Worm (Caenorhabditis elegans) whole organism, L1 larva: ENCODE data around the gene T26C5.3.

ENCODE experiments used
- C04F5.9 ChIP-seq: sonication (generic microtip); optimal IDR thresholded peaks from 2 replicates; lab custom pipeline; 2016; ENCODE audit warnings: missing genetic modification characterization, missing compliant biosample characterization
- F16B12.6 ChIP-seq: fragments of 150-350 bp; optimal IDR thresholded peaks from 2 replicates; lab custom pipeline; 2014; ENCODE audit warnings: missing biosample characterization, missing genetic modification characterization
- aha-1 ChIP-seq: fragments of 150-350 bp; optimal IDR thresholded peaks from 2 replicates; lab custom pipeline; 2014; ENCODE audit warnings: missing biosample characterization, missing genetic modification characterization
- alr-1 ChIP-seq: fragments of 200-800 bp; sonication (Bioruptor generic); optimal IDR thresholded peaks from 2 replicates; lab custom pipeline; 2018; ENCODE audit warnings: borderline replicate concordance, mild to moderate bottlenecking, missing genetic modification characterization, missing compliant biosample characterization
- blmp-1 ChIP-seq: fragments of 150-350 bp; optimal IDR thresholded peaks from 2 replicates; lab custom pipeline; 2014; ENCODE audit warnings: missing biosample characterization, missing genetic modification characterization
- dpl-1 ChIP-seq, 3 experiments: fragments of 150-350 bp in 2 of 3; sonication (generic microtip) in 1 of 3; optimal IDR thresholded peaks; 2 replicates each; lab custom pipeline; 2014 to 2017; ENCODE audit warnings: missing biosample characterization in 3 of 3, missing genetic modification characterization in 3 of 3, missing genetic modification reagents in 3 of 3
- dsc-1 ChIP-seq: sonication (generic microtip); optimal IDR thresholded peaks from 2 replicates; lab custom pipeline; 2016; ENCODE audit warnings: mild to moderate bottlenecking, missing genetic modification characterization, missing compliant biosample characterization
- efl-1 ChIP-seq, 4 experiments: fragments of 150-350 bp; optimal IDR thresholded peaks in 3 of 4; peaks in 1 of 4; 1 replicate in 1 of 4; 2 replicates in 3 of 4; lab custom pipeline; 2014; ENCODE audit warnings: missing biosample characterization in 2 of 4, missing genetic modification characterization in 2 of 4, missing genetic modification reagents in 2 of 4
- efl-3 ChIP-seq: fragments of 200-800 bp; sonication (Bioruptor generic); optimal IDR thresholded peaks from 2 replicates; lab custom pipeline; 2018; ENCODE audit warnings: mild to moderate bottlenecking, missing genetic modification characterization, missing compliant biosample characterization
- egl-27 ChIP-seq, 2 experiments: fragments of 150-350 bp in 1 of 2; sonication (generic microtip); optimal IDR thresholded peaks; 3 replicates each; lab custom pipeline; 2017 to 2018; ENCODE audit warnings: missing biosample characterization in 2 of 2, missing genetic modification characterization in 2 of 2, missing genetic modification reagents in 2 of 2
- elt-2 ChIP-seq: sonication (generic microtip); optimal IDR thresholded peaks from 2 replicates; lab custom pipeline; 2016; ENCODE audit warnings: missing genetic modification characterization, mild to moderate bottlenecking, inconsistent platforms, missing compliant biosample characterization, missing genetic modification reagents
- elt-3 ChIP-seq, 6 experiments: fragments of 150-350 bp in 1 of 6; sonication (generic microtip); optimal IDR thresholded peaks; 2 replicates each; lab custom pipeline; 2017 to 2018; ENCODE audit warnings: missing biosample characterization in 6 of 6, missing genetic modification characterization in 6 of 6, inconsistent platforms in 1 of 6
- fkh-4 ChIP-seq: sonication (generic microtip); optimal IDR thresholded peaks from 2 replicates; lab custom pipeline; 2016; ENCODE audit warnings: missing compliant biosample characterization, missing genetic modification characterization, borderline replicate concordance
- grh-1 ChIP-seq: fragments of 200-800 bp; sonication (Bioruptor generic); IDR thresholded peaks from 2 replicates; pipeline ENCODE4 v1.3.6; 2022; ENCODE audit warnings: missing genetic modification reagents, missing genetic modification characterization, missing compliant biosample characterization
- jun-1 ChIP-seq: fragments of 150-350 bp; optimal IDR thresholded peaks from 2 replicates; lab custom pipeline; 2014; ENCODE audit warnings: missing biosample characterization, missing genetic modification reagents, missing genetic modification characterization
- lin-14 ChIP-seq: fragments of 200-800 bp; sonication (Bioruptor generic); optimal IDR thresholded peaks from 2 replicates; lab custom pipeline; 2018; ENCODE audit warnings: mild to moderate bottlenecking, missing genetic modification characterization, moderate library complexity, missing compliant biosample characterization
- lin-35 ChIP-seq, 2 experiments: fragments of 150-350 bp; optimal IDR thresholded peaks; 2 replicates each; lab custom pipeline; 2014; ENCODE audit warnings: missing biosample characterization in 2 of 2, missing genetic modification characterization in 2 of 2, missing genetic modification reagents in 2 of 2
- lin-39 ChIP-seq: fragments of 150-350 bp; optimal IDR thresholded peaks from 2 replicates; lab custom pipeline; 2014; ENCODE audit warnings: missing biosample characterization, missing genetic modification reagents, missing genetic modification characterization
- lir-3 ChIP-seq: sonication (generic microtip); optimal IDR thresholded peaks from 2 replicates; lab custom pipeline; 2016; ENCODE audit warnings: mild to moderate bottlenecking, missing genetic modification characterization, moderate library complexity, missing compliant biosample characterization; ENCODE audit not compliant: poor library complexity
- mef-2 ChIP-seq: fragments of 150-350 bp; optimal IDR thresholded peaks from 2 replicates; lab custom pipeline; 2014; ENCODE audit warnings: missing biosample characterization, missing genetic modification characterization
- mep-1 ChIP-seq: fragments of 150-350 bp; optimal IDR thresholded peaks from 2 replicates; lab custom pipeline; 2014; ENCODE audit warnings: missing biosample characterization, missing genetic modification characterization
- nhr-20 ChIP-seq: sonication (generic microtip); optimal IDR thresholded peaks from 2 replicates; lab custom pipeline; 2016; ENCODE audit warnings: mild to moderate bottlenecking, missing genetic modification characterization, missing compliant biosample characterization
- nhr-237 ChIP-seq: fragments of 150-350 bp; optimal IDR thresholded peaks from 2 replicates; lab custom pipeline; 2014; ENCODE audit warnings: missing biosample characterization, missing genetic modification characterization
- nhr-28 ChIP-seq: fragments of 150-350 bp; optimal IDR thresholded peaks from 2 replicates; lab custom pipeline; 2014; ENCODE audit warnings: missing biosample characterization, missing genetic modification characterization
- nhr-71 ChIP-seq: sonication (generic microtip); optimal IDR thresholded peaks from 2 replicates; lab custom pipeline; 2016; ENCODE audit warnings: mild to moderate bottlenecking, missing genetic modification characterization, moderate library complexity, missing compliant biosample characterization
- nhr-84 ChIP-seq: sonication (generic microtip); optimal IDR thresholded peaks from 2 replicates; lab custom pipeline; 2017; ENCODE audit warnings: missing biosample characterization, missing genetic modification characterization
- pag-3 ChIP-seq: sonication (generic microtip); optimal IDR thresholded peaks from 2 replicates; lab custom pipeline; 2017; ENCODE audit warnings: missing genetic modification characterization, mild to moderate bottlenecking, missing compliant biosample characterization, antibody characterized with exemption, borderline replicate concordance; ENCODE audit not compliant: insufficient read depth
- rnt-1 ChIP-seq: sonication (generic microtip); optimal IDR thresholded peaks from 2 replicates; lab custom pipeline; 2016; ENCODE audit warnings: mild to moderate bottlenecking, missing genetic modification characterization, moderate library complexity, missing compliant biosample characterization
- skn-1 ChIP-seq: fragments of 150-350 bp; optimal IDR thresholded peaks from 2 replicates; lab custom pipeline; 2014; ENCODE audit warnings: missing biosample characterization, missing genetic modification characterization
- snpc-4 ChIP-seq: fragments of 150-350 bp; optimal IDR thresholded peaks from 2 replicates; lab custom pipeline; 2014; ENCODE audit warnings: missing biosample characterization, missing genetic modification characterization
- sup-37 ChIP-seq: fragments of 200-800 bp; sonication (Bioruptor generic); optimal IDR thresholded peaks from 2 replicates; lab custom pipeline; 2018; ENCODE audit warnings: mild to moderate bottlenecking, missing genetic modification characterization, missing compliant biosample characterization
- tbx-2 ChIP-seq: sonication (generic microtip); optimal IDR thresholded peaks from 2 replicates; lab custom pipeline; 2016; ENCODE audit warnings: missing genetic modification characterization, missing compliant biosample characterization
- unc-130 ChIP-seq: fragments of 150-350 bp; optimal IDR thresholded peaks from 2 replicates; lab custom pipeline; 2017; ENCODE audit warnings: missing biosample characterization, missing genetic modification characterization, inconsistent platforms
- unc-30 ChIP-seq: sonication (generic microtip); optimal IDR thresholded peaks from 2 replicates; lab custom pipeline; 2017; ENCODE audit warnings: missing biosample characterization, missing genetic modification characterization
- unc-98 ChIP-seq: fragments of 200-800 bp; sonication (Bioruptor generic); IDR thresholded peaks from 2 replicates; pipeline ENCODE4 v1.3.6; 2022; ENCODE audit warnings: missing genetic modification characterization, missing compliant biosample characterization
- vab-15 ChIP-seq: sonication (generic microtip); optimal IDR thresholded peaks from 2 replicates; lab custom pipeline; 2017; ENCODE audit warnings: missing genotype, mild to moderate bottlenecking, missing genetic modification characterization, missing compliant biosample characterization
- xbp-1 ChIP-seq: sonication (generic microtip); optimal IDR thresholded peaks from 2 replicates; lab custom pipeline; 2016; ENCODE audit warnings: missing genetic modification characterization, missing compliant biosample characterization
- ztf-11 ChIP-seq, 2 experiments: sonication (generic microtip); optimal IDR thresholded peaks; 2 replicates each; lab custom pipeline; 2016 to 2017; ENCODE audit warnings: missing genetic modification characterization in 2 of 2, missing biosample characterization in 1 of 2, missing compliant biosample characterization in 1 of 2
- ztf-4 ChIP-seq: fragments of 150-350 bp; optimal IDR thresholded peaks from 2 replicates; lab custom pipeline; 2014; ENCODE audit warnings: missing biosample characterization, missing genetic modification characterization

T26C5.3 gene

ce11 chrII:9213055-9213708 lies 23.2 kb upstream of the T26C5.3 start, which contains the start of gene znfx-1:
Gene znfx-1 (plus strand): TSS chrII:9213658.
- TF ChIP-seq mef-2 (tag; lab: Kevin White, UChicago): no peak
- no peak for TF ChIP-seq vab-15 (tag; lab: Kevin White, UChicago)
- no peak for TF ChIP-seq xbp-1 (tag; lab: Kevin White, UChicago)
- TF ChIP-seq unc-98: no peak
- TF ChIP-seq nhr-20 (tag; lab: Kevin White, UChicago): no peak
- TF ChIP-seq nhr-28 (tag; lab: Kevin White, UChicago): no peak
- TF ChIP-seq ztf-4 (tag; lab: Kevin White, UChicago): no peak
- TF ChIP-seq pag-3 (tag; lab: Kevin White, UChicago): no peak
- no peak for TF ChIP-seq nhr-237
- TF ChIP-seq mep-1 (tag; lab: Kevin White, UChicago): no peak
- no peak for TF ChIP-seq F16B12.6 (tag; lab: Kevin White, UChicago)
- no peak for TF ChIP-seq skn-1 (tag; lab: Kevin White, UChicago)
- TF ChIP-seq grh-1 (GFP tag; lab: Robert Waterston, UW): no peak
- TF ChIP-seq, all 84 proteins: peak for 0

DNA sequence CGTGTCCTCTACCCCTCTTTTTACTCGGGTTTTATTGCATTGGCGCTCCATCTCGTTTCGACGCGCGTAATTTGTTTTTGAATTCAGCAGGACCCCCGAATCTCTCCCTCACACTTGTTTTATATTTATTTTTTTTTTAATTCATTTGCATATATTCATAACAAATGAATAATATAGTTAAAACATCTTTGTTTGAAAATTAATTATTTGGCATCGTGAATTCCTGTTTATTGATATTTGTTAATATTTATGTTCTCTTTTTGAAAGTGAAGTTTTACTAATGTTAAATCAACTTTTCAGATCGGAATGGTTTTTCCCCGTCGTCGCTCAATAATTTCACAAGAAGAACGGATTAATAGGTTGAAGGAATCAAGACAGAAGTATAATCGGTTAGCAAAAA lies 13.4 kb upstream of the T26C5.3 start, which contains the start of gene ZK1067.3:
ZK1067.3 (plus strand) TSS at position 301 of the 400 bp plus-strand sequence.
- TF ChIP-seq lin-35 (GFP tag; optimal IDR thresholded peaks at IDR 0.05; lab: Kevin White, UChicago) (peak in 1 of 2 experiments; percentile 5), F16B12.6 (tag; lab: Kevin White, UChicago) (no peak), dpl-1 (GFP tag; optimal IDR thresholded peaks at IDR 0.05; lab: Kevin White, UChicago) (peak in 1 of 3 experiments; percentile 23), mef-2 (tag; lab: Kevin White, UChicago) (no peak)

- TF ChIP-seq nhr-84 (tag; lab: Kevin White, UChicago) (no peak), efl-1 (optimal IDR thresholded peaks at IDR 0.05; lab: Kevin White, UChicago) (no peak), efl-1 (GFP tag; optimal IDR thresholded peaks at IDR 0.05 in 1 of 2; lab: Kevin White, UChicago) (peak in 1 of 2 experiments; percentile 55)
Measured at ce11 chrII:9227134-9227533, 9.2 kb upstream of the T26C5.3 start, which contains the start of gene abu-14. Gene abu-14 (minus strand): TSS chrII:9227214.

ce11 chrII:9231240-9231639 lies 5.1 kb upstream of the T26C5.3 start, which contains the start of gene gst-13:
Gene gst-13 (plus strand): TSS chrII:9231457.
- TF ChIP-seq elt-3 (tag; optimal IDR thresholded peaks at IDR 0.05; lab: Kevin White, UChicago) (peak in 2 of 6 experiments; percentile 8 to 46), nhr-20 (tag; lab: Kevin White, UChicago) (peak; percentile 39), lir-3 (tag; lab: Kevin White, UChicago) (no peak), lin-14 (peak; percentile 64), lin-35 (GFP tag; optimal IDR thresholded peaks at IDR 0.05; lab: Kevin White, UChicago) (peak in 1 of 2 experiments; percentile 34), elt-2 (tag; lab: Kevin White, UChicago) (peak; percentile 61), nhr-71 (tag; lab: Kevin White, UChicago) (peak; percentile 6), skn-1 (tag; lab: Kevin White, UChicago) (peak; percentile 67), lin-39 (tag; lab: Kevin White, UChicago) (no peak), blmp-1 (tag; lab: Kevin White, UChicago) (peak; percentile 64), nhr-237 (no peak)

ce11 chrII:9232493-9232892 lies 3.9 kb upstream of the T26C5.3 start:
- TF ChIP-seq unc-130 (tag; lab: Kevin White, UChicago) (no peak), tbx-2 (tag; lab: Kevin White, UChicago) (no peak), dpl-1 (GFP tag; optimal IDR thresholded peaks at IDR 0.05; lab: Kevin White, UChicago) (no peak), efl-3 (GFP tag; lab: Kevin White, UChicago) (no peak), snpc-4 (tag; lab: Kevin White, UChicago) (no peak), blmp-1 (tag; lab: Kevin White, UChicago) (peak; percentile 99)

- no peak for TF ChIP-seq blmp-1 (tag; lab: Kevin White, UChicago)
- TF ChIP-seq rnt-1 (tag; lab: Kevin White, UChicago): no peak
- TF ChIP-seq alr-1 (tag; lab: Kevin White, UChicago): no peak
- TF ChIP-seq unc-30 (tag; lab: Kevin White, UChicago): no peak
- TF ChIP-seq fkh-4 (tag; lab: Kevin White, UChicago): no peak
- TF ChIP-seq sup-37 (GFP tag; lab: Kevin White, UChicago): no peak
- TF ChIP-seq efl-1 (optimal IDR thresholded peaks at IDR 0.05; lab: Kevin White, UChicago): no peak
- TF ChIP-seq efl-1 (GFP tag; optimal IDR thresholded peaks at IDR 0.05 in 1 of 2; lab: Kevin White, UChicago): no peak
- TF ChIP-seq jun-1 (tag; lab: Kevin White, UChicago): no peak
- TF ChIP-seq C04F5.9 (tag; lab: Kevin White, UChicago): no peak
- TF ChIP-seq dsc-1 (tag; lab: Kevin White, UChicago): no peak
- no peak for TF ChIP-seq ztf-11 (tag; optimal IDR thresholded peaks at IDR 0.05; lab: Kevin White, UChicago)
- no peak for TF ChIP-seq egl-27 (tag; optimal IDR thresholded peaks at IDR 0.05; lab: Kevin White, UChicago)
- TF ChIP-seq aha-1 (tag; lab: Kevin White, UChicago): no peak
- no peak for TF ChIP-seq F16B12.6 (tag; lab: Kevin White, UChicago)
Measured at ce11 chrII:9232923-9233322, 3.5 kb upstream of the T26C5.3 start, which contains the start of gene T26C5.2. Gene T26C5.2 (plus strand): TSS chrII:9233223.
